Worm (Caenorhabditis elegans): ENCODE data around the gene F55B12.10.

ce11 chrV:13808462-13808867 is 31.1 kb upstream of the F55B12.10 start:
- TF ChIP-seq tbx-37 (GFP tag; conservative IDR thresholded peaks at IDR 0.05) (no peak), ceh-36 (tag; optimal IDR thresholded peaks at IDR 0.05) (no peak)
